Fruit fly (Drosophila melanogaster) whole organism, embryonic: ENCODE data around the gene stck.

Source experiments
- BtbVII ChIP-seq: fragments of 200-800 bp; sonication (Bioruptor generic); optimal IDR thresholded peaks from 3 replicates; lab custom pipeline; 2017; ENCODE audit warnings: missing biosample characterization, mild to moderate bottlenecking, missing genetic modification characterization
- CG10209 ChIP-seq: fragments of 200-800 bp; sonication (Bioruptor generic); optimal IDR thresholded peaks from 3 replicates; lab custom pipeline; 2017; ENCODE audit warnings: missing biosample characterization, mild to moderate bottlenecking, missing genetic modification characterization, missing genetic modification reagents
- CG12659 ChIP-seq: fragments of 200-800 bp; sonication (Bioruptor generic); optimal IDR thresholded peaks from 3 replicates; lab custom pipeline; 2017; ENCODE audit warnings: mild to moderate bottlenecking, missing biosample characterization, missing genetic modification reagents, missing genetic modification characterization
- CG13287 ChIP-seq: fragments of 200-800 bp; sonication (Bioruptor generic); IDR thresholded peaks from 2 replicates; pipeline ENCODE4 v1.3.6; 2022; ENCODE audit warnings: missing biosample characterization, missing genetic modification characterization; ENCODE audit not compliant: partially characterized antibody
- CG15073 ChIP-seq: fragments of 200-800 bp; sonication (Bioruptor generic); optimal IDR thresholded peaks from 2 replicates; lab custom pipeline; 2016; ENCODE audit warnings: missing biosample characterization, missing genetic modification characterization
- CG1529 ChIP-seq: fragments of 200-800 bp; sonication (Bioruptor generic); optimal IDR thresholded peaks from 3 replicates; lab custom pipeline; 2018; ENCODE audit warnings: missing biosample characterization, missing genetic modification characterization
- CG1603 ChIP-seq: fragments of 200-800 bp; sonication (Bioruptor generic); optimal IDR thresholded peaks from 2 replicates; lab custom pipeline; 2019; ENCODE audit warnings: missing biosample characterization, mild to moderate bottlenecking, missing genetic modification characterization, moderate library complexity
- CG16815 ChIP-seq: fragments of 200-800 bp; sonication (Bioruptor generic); optimal IDR thresholded peaks from 3 replicates; lab custom pipeline; 2017; ENCODE audit warnings: missing biosample characterization, mild to moderate bottlenecking, missing genetic modification characterization
- CG2116 ChIP-seq: fragments of 200-800 bp; sonication (Bioruptor generic); optimal IDR thresholded peaks from 3 replicates; lab custom pipeline; 2018; ENCODE audit warnings: missing biosample characterization, mild to moderate bottlenecking, missing genetic modification characterization
- CG2120 ChIP-seq: fragments of 200-800 bp; sonication (Bioruptor generic); optimal IDR thresholded peaks from 3 replicates; lab custom pipeline; 2016; ENCODE audit warnings: missing biosample characterization, missing genetic modification characterization
- CG3065 ChIP-seq: fragments of 200-800 bp; sonication (Bioruptor generic); optimal IDR thresholded peaks from 2 replicates; lab custom pipeline; 2016; ENCODE audit warnings: missing biosample characterization, missing genetic modification characterization
- CG34376 ChIP-seq: fragments of 200-800 bp; sonication (Bioruptor generic); optimal IDR thresholded peaks from 2 replicates; lab custom pipeline; 2018; ENCODE audit warnings: missing biosample characterization, mild to moderate bottlenecking, missing genetic modification characterization
- CG3726 ChIP-seq: fragments of 200-800 bp; sonication (Bioruptor generic); IDR thresholded peaks from 3 replicates; pipeline ENCODE4, ENCODE4 v1.3.6; 2022; ENCODE audit warnings: missing biosample characterization, missing genetic modification characterization
- CG4328 ChIP-seq: fragments of 200-800 bp; sonication (Bioruptor generic); optimal IDR thresholded peaks from 3 replicates; lab custom pipeline; 2017; ENCODE audit warnings: missing biosample characterization, missing genetic modification reagents, missing genetic modification characterization
- CG6813 ChIP-seq: fragments of 200-800 bp; sonication (Bioruptor generic); optimal IDR thresholded peaks from 2 replicates; lab custom pipeline; 2017; ENCODE audit warnings: missing biosample characterization, missing genetic modification characterization, mild to moderate bottlenecking, moderate library complexity, missing genetic modification reagents
- CG7271 ChIP-seq: fragments of 200-800 bp; sonication (Bioruptor generic); optimal IDR thresholded peaks from 2 replicates; lab custom pipeline; 2018; ENCODE audit warnings: missing biosample characterization, mild to moderate bottlenecking, missing genetic modification characterization, moderate library complexity
- CG8359 ChIP-seq: fragments of 200-800 bp; sonication (Bioruptor generic); optimal IDR thresholded peaks from 2 replicates; lab custom pipeline; 2017; ENCODE audit warnings: missing biosample characterization, mild to moderate bottlenecking, missing genetic modification characterization, borderline replicate concordance
- Ets65A ChIP-seq: fragments of 200-800 bp; sonication (Bioruptor generic); peaks from one replicate; lab custom pipeline; 2016; ENCODE audit warnings: missing biosample characterization, missing genetic modification characterization
- Ets97D ChIP-seq: fragments of 200-800 bp; sonication (Bioruptor generic); optimal IDR thresholded peaks from 3 replicates; lab custom pipeline; 2016; ENCODE audit warnings: missing biosample characterization, missing genetic modification characterization
- GATAe ChIP-seq: fragments of 200-800 bp; sonication (Bioruptor generic); conservative IDR thresholded peaks from 2 replicates; pipeline ENCODE4 v1.3.6; 2022; ENCODE audit warnings: missing biosample characterization, missing genetic modification characterization
- H15 ChIP-seq: fragments of 200-800 bp; sonication (Bioruptor generic); IDR thresholded peaks from 3 replicates; pipeline ENCODE4 v1.3.6; 2022; ENCODE audit warnings: missing biosample characterization, missing genetic modification characterization
- HHEX ChIP-seq: fragments of 200-800 bp; sonication (Bioruptor generic); optimal IDR thresholded peaks from 3 replicates; lab custom pipeline; 2017; ENCODE audit warnings: missing biosample characterization, mild to moderate bottlenecking, missing genetic modification characterization, missing genetic modification reagents
- MBD-R2 ChIP-seq: fragments of 200-800 bp; sonication (Bioruptor generic); IDR thresholded peaks from 2 replicates; pipeline ENCODE4 v1.3.6; 2022; ENCODE audit warnings: missing biosample characterization, missing genetic modification characterization
- Ravus ChIP-seq: fragments of 200-800 bp; sonication (Bioruptor generic); IDR thresholded peaks from 2 replicates; pipeline ENCODE4 v1.3.6; 2022; ENCODE audit warnings: missing biosample characterization, missing genetic modification characterization
- Sry-δ ChIP-seq: fragments of 200-800 bp; sonication (Bioruptor generic); optimal IDR thresholded peaks from 2 replicates; lab custom pipeline; 2016; ENCODE audit warnings: missing biosample characterization, missing genetic modification characterization
- Trl ChIP-seq, 3 experiments: fragments of >200 bp in 2 of 3; fragments of 200-800 bp in 1 of 3; sonication (Bioruptor generic) in 1 of 3; optimal IDR thresholded peaks; 2 replicates in 1 of 3; 3 replicates in 2 of 3; lab custom pipeline; 2016 to 2017; ENCODE audit warnings: missing biosample characterization in 1 of 3, missing genetic modification characterization in 1 of 3
- Vsx1 ChIP-seq: fragments of 200-800 bp; sonication (Bioruptor generic); optimal IDR thresholded peaks from 2 replicates; lab custom pipeline; 2017; ENCODE audit warnings: missing biosample characterization, mild to moderate bottlenecking, missing genetic modification characterization, missing genetic modification reagents
- ara ChIP-seq: fragments of 200-800 bp; sonication (Bioruptor generic); IDR thresholded peaks from 2 replicates; pipeline ENCODE4 v1.3.6; 2022; ENCODE audit warnings: missing biosample characterization, missing genetic modification characterization
- bbx ChIP-seq: fragments of 200-800 bp; sonication (Bioruptor generic); IDR thresholded peaks from 2 replicates; pipeline ENCODE4 v1.3.6; 2022; ENCODE audit warnings: missing biosample characterization, missing genetic modification characterization; ENCODE audit not compliant: partially characterized antibody
- bigmax ChIP-seq: fragments of 200-800 bp; sonication (Bioruptor generic); optimal IDR thresholded peaks from 2 replicates; lab custom pipeline; 2018; ENCODE audit warnings: missing biosample characterization, mild to moderate bottlenecking, missing genetic modification characterization
- ci ChIP-seq: fragments of 200-800 bp; sonication (Bioruptor generic); IDR thresholded peaks from 3 replicates; pipeline ENCODE4 v1.3.6; 2022; ENCODE audit warnings: missing biosample characterization, missing genetic modification characterization
- dm ChIP-seq: fragments of 200-800 bp; sonication (Bioruptor generic); optimal IDR thresholded peaks from 3 replicates; lab custom pipeline; 2016; ENCODE audit warnings: missing biosample characterization, missing genetic modification characterization
- emc ChIP-seq: fragments of 200-800 bp; sonication (Bioruptor generic); optimal IDR thresholded peaks from 2 replicates; lab custom pipeline; 2016; ENCODE audit warnings: missing biosample characterization, missing genetic modification characterization
- eyg ChIP-seq: fragments of 200-800 bp; sonication (Bioruptor generic); optimal IDR thresholded peaks from 3 replicates; lab custom pipeline; 2016; ENCODE audit warnings: missing biosample characterization, missing genetic modification characterization
- fd3F ChIP-seq: fragments of 200-800 bp; sonication (Bioruptor generic); optimal IDR thresholded peaks from 2 replicates; lab custom pipeline; 2018; ENCODE audit warnings: missing biosample characterization, mild to moderate bottlenecking, missing genetic modification characterization, moderate library complexity
- gt ChIP-seq: fragments of 200-800 bp; sonication (Bioruptor generic); IDR thresholded peaks from 2 replicates; pipeline ENCODE4 v1.3.6; 2022; ENCODE audit warnings: missing biosample characterization, missing genetic modification characterization
- kah ChIP-seq: fragments of 200-800 bp; sonication (Bioruptor generic); optimal IDR thresholded peaks from 2 replicates; lab custom pipeline; 2018; ENCODE audit warnings: missing biosample characterization, mild to moderate bottlenecking, missing genetic modification characterization
- knrl ChIP-seq: fragments of 200-800 bp; sonication (Bioruptor generic); IDR thresholded peaks from 3 replicates; pipeline ENCODE4 v1.3.6; 2022; ENCODE audit warnings: missing biosample characterization, missing genetic modification characterization; ENCODE audit not compliant: partially characterized antibody
- phol ChIP-seq: fragments of 200-800 bp; sonication (Bioruptor generic); optimal IDR thresholded peaks from 3 replicates; lab custom pipeline; 2018; ENCODE audit warnings: missing biosample characterization, mild to moderate bottlenecking, missing genetic modification characterization, moderate library complexity
- pum ChIP-seq: fragments of 200-800 bp; sonication (Bioruptor generic); optimal IDR thresholded peaks from 2 replicates; lab custom pipeline; 2016; ENCODE audit warnings: missing biosample characterization, missing genetic modification characterization
- row ChIP-seq: fragments of 200-800 bp; sonication (Bioruptor generic); IDR thresholded peaks from 3 replicates; pipeline ENCODE4 v1.3.6; 2022; ENCODE audit warnings: missing biosample characterization, missing genetic modification characterization
- sens-2 ChIP-seq: fragments of 200-800 bp; sonication (Bioruptor generic); IDR thresholded peaks from 2 replicates; pipeline ENCODE4 v1.3.6; 2022; ENCODE audit warnings: missing biosample characterization, missing genetic modification characterization
- slbo ChIP-seq: fragments of 200-800 bp; sonication (Bioruptor generic); IDR thresholded peaks from 2 replicates; pipeline ENCODE4 v1.3.6; 2022; ENCODE audit warnings: missing biosample characterization, missing genetic modification characterization
- so ChIP-seq: fragments of 200-800 bp; sonication (Bioruptor generic); IDR thresholded peaks from 3 replicates; pipeline ENCODE4 v1.3.6; 2022; ENCODE audit warnings: missing biosample characterization, missing genetic modification characterization
- tio ChIP-seq: fragments of 200-800 bp; sonication (Bioruptor generic); optimal IDR thresholded peaks from 2 replicates; lab custom pipeline; 2017; ENCODE audit warnings: missing biosample characterization, missing genetic modification characterization, inconsistent platforms
- trem ChIP-seq: fragments of 200-800 bp; optimal IDR thresholded peaks from 3 replicates; lab custom pipeline; 2019; ENCODE audit warnings: missing biosample characterization, mild to moderate bottlenecking, missing genetic modification characterization, moderate library complexity
- unpg ChIP-seq: fragments of 200-800 bp; sonication (Bioruptor generic); optimal IDR thresholded peaks from 3 replicates; lab custom pipeline; 2018; ENCODE audit warnings: missing biosample characterization, mild to moderate bottlenecking, missing genetic modification characterization, moderate library complexity
- vvl ChIP-seq: fragments of 200-800 bp; sonication (Bioruptor generic); IDR thresholded peaks from 2 replicates; pipeline ENCODE4 v1.3.6; 2022; ENCODE audit warnings: missing biosample characterization, missing genetic modification characterization
- yki ChIP-seq: fragments of >200 bp; optimal IDR thresholded peaks from 3 replicates; lab custom pipeline; 2018

stck gene

dm6 chr3R:8316344-8317105 is 40.3 kb upstream of the stck start, which contains the start of gene Coq2 (continued):
- peak; percentile 42 for TF ChIP-seq Ets97D (GFP tag; lab: Kevin White, UChicago)
- TF ChIP-seq slbo (GFP tag; lab: Robert Waterston, UW): peak; percentile 25; the same call in 1 of the 2 replicates
- no peak for TF ChIP-seq so (GFP tag; lab: Robert Waterston, UW)
- no peak for TF ChIP-seq bbx (GFP tag; lab: Robert Waterston, UW)
- TF ChIP-seq row (GFP tag; lab: Robert Waterston, UW): peak; percentile 28; the same call in 1 of the 3 replicates
- no peak for TF ChIP-seq gt (GFP tag; lab: Robert Waterston, UW)
- no peak for TF ChIP-seq emc (GFP tag; lab: Kevin White, UChicago)
- no peak for TF ChIP-seq sens-2
- TF ChIP-seq CG1529 (GFP tag; lab: Kevin White, UChicago): no peak
- TF ChIP-seq H15 (GFP tag; lab: Robert Waterston, UW): no peak
- TF ChIP-seq CG3726 (GFP tag; lab: Robert Waterston, UW): no peak
- no peak for TF ChIP-seq CG4328 (GFP tag; lab: Kevin White, UChicago)
- no peak for TF ChIP-seq Ravus (GFP tag; lab: Robert Waterston, UW)
- TF ChIP-seq phol (tag; lab: Kevin White, UChicago): peak; percentile 25
- peak; percentile 25 for TF ChIP-seq CG12659 (GFP tag; lab: Kevin White, UChicago)
- no peak for TF ChIP-seq fd3F
- TF ChIP-seq CG2116 (GFP tag; lab: Kevin White, UChicago): peak; percentile 84
- TF ChIP-seq eyg: no peak
- TF ChIP-seq knrl: peak; percentile 28; the same call in 1 of the 3 replicates
- peak; percentile 24; the same call in 1 of the 2 replicates for TF ChIP-seq GATAe (GFP tag; lab: Robert Waterston, UW)
- TF ChIP-seq CG8359 (GFP tag; lab: Kevin White, UChicago): no peak
- no peak for TF ChIP-seq CG10209
- no peak for TF ChIP-seq HHEX (GFP tag; lab: Kevin White, UChicago)
- TF ChIP-seq Trl (optimal IDR thresholded peaks at IDR 0.05; lab: Kevin White, UChicago): peak in 1 of 2 experiments; percentile 4
- TF ChIP-seq Trl (GFP tag; optimal IDR thresholded peaks at IDR 0.05; lab: Kevin White, UChicago): no peak
- TF ChIP-seq MBD-R2 (GFP tag; lab: Robert Waterston, UW): peak; percentile 82
- TF ChIP-seq CG2120: peak; percentile 25
- TF ChIP-seq CG16815: no peak
- no peak for TF ChIP-seq CG3065 (GFP tag; lab: Kevin White, UChicago)
- TF ChIP-seq Ets65A (GFP tag; lab: Kevin White, UChicago): no peak
- no peak for TF ChIP-seq ara (GFP tag; lab: Robert Waterston, UW)
- peak; percentile 72 for TF ChIP-seq CG1603 (tag; lab: Kevin White, UChicago)
- TF ChIP-seq Vsx1 (GFP tag; lab: Kevin White, UChicago): no peak
- TF ChIP-seq bigmax (GFP tag; lab: Kevin White, UChicago): no peak
- no peak for TF ChIP-seq dm (GFP tag; lab: Kevin White, UChicago)
- TF ChIP-seq vvl: peak; percentile 29; the same call in 1 of the 2 replicates
- no peak for TF ChIP-seq pum (GFP tag; lab: Kevin White, UChicago)
- no peak for TF ChIP-seq CG6813
- TF ChIP-seq tio: no peak
- peak; percentile 44 for TF ChIP-seq Sry-δ (GFP tag; lab: Kevin White, UChicago)
- no peak for TF ChIP-seq BtbVII (GFP tag; lab: Kevin White, UChicago)
- no peak for TF ChIP-seq unpg
- TF ChIP-seq yki (lab: Kevin White, UChicago): no peak
- no peak for TF ChIP-seq ci (GFP tag; lab: Robert Waterston, UW)
- no peak for TF ChIP-seq kah
- TF ChIP-seq CG34376 (GFP tag; lab: Kevin White, UChicago): no peak
- no peak for TF ChIP-seq CG15073 (GFP tag; lab: Kevin White, UChicago)
- peak; percentile 86 for TF ChIP-seq trem
- peak; percentile 44; the same call in 1 of the 2 replicates for TF ChIP-seq CG13287 (GFP tag; lab: Robert Waterston, UW)
- no peak for TF ChIP-seq CG7271
